Fruit fly (Drosophila melanogaster): ENCODE data around the gene Pfdn4.
A peak's percentile ranks its signal among the peaks of the same experiment; 100 is the strongest.

Gene Pfdn4

dm6 chr3L:5355074-5355790 lies 12.6 kb downstream of the Pfdn4 start, which contains the start of gene CG46456 (continued):
- TF ChIP-seq CG3032 (tag; optimal IDR thresholded peaks at IDR 0.05) (peak; percentile 93), dsx (GFP tag; optimal IDR thresholded peaks at IDR 0.05; ENCODE audit: poor library complexity, severe bottlenecking) (peak; percentile 96), achi (GFP tag; optimal IDR thresholded peaks at IDR 0.05) (peak; percentile 93), CG6276 (GFP tag; optimal IDR thresholded peaks at IDR 0.05) (peak; percentile 95), spab (GFP tag; optimal IDR thresholded peaks at IDR 0.05) (peak; percentile 91), Hr38 (GFP tag; optimal IDR thresholded peaks at IDR 0.05) (no peak), eg (GFP tag; IDR thresholded peaks at IDR 0.05) (peak; percentile 95), Hr39 (GFP tag; optimal IDR thresholded peaks at IDR 0.05) (peak; percentile 72), acj6 (GFP tag; optimal IDR thresholded peaks at IDR 0.05) (peak; percentile 94), CG10631 (GFP tag; optimal IDR thresholded peaks at IDR 0.05) (peak; percentile 89), Met (GFP tag; optimal IDR thresholded peaks at IDR 0.05) (peak; percentile 94), CG11902 (GFP tag; optimal IDR thresholded peaks at IDR 0.05) (peak; percentile 66), esn (GFP tag; optimal IDR thresholded peaks at IDR 0.05) (peak; percentile 96), Hr4 (GFP tag; optimal IDR thresholded peaks at IDR 0.05) (peak; percentile 92), CG9139 (GFP tag; optimal IDR thresholded peaks at IDR 0.05) (peak; percentile 89), Eip75B (GFP tag; optimal IDR thresholded peaks at IDR 0.05) (peak; percentile 92), topi (GFP tag; optimal IDR thresholded peaks at IDR 0.05) (peak; percentile 92), CG3919 (GFP tag; optimal IDR thresholded peaks at IDR 0.05) (peak; percentile 94), CG15336 (GFP tag; IDR thresholded peaks at IDR 0.05) (peak; percentile 98), lz (GFP tag; optimal IDR thresholded peaks at IDR 0.05) (peak; percentile 91), CG31627 (GFP tag; optimal IDR thresholded peaks at IDR 0.05) (peak; percentile 78), CG6792 (GFP tag; optimal IDR thresholded peaks at IDR 0.05) (peak; percentile 92), cyc (GFP tag; optimal IDR thresholded peaks at IDR 0.05) (peak; percentile 85), fd59A (GFP tag; optimal IDR thresholded peaks at IDR 0.05) (peak; percentile 85), Ets96B (tag; optimal IDR thresholded peaks at IDR 0.05) (peak; percentile 97), Lpt (GFP tag; optimal IDR thresholded peaks at IDR 0.05) (peak; percentile 89), net (GFP tag; optimal IDR thresholded peaks at IDR 0.05) (peak; percentile 93), dac (GFP tag; optimal IDR thresholded peaks at IDR 0.05) (peak; percentile 65)

- TF ChIP-seq Ets21C (GFP tag; optimal IDR thresholded peaks at IDR 0.05) (no peak), CG11902 (GFP tag; optimal IDR thresholded peaks at IDR 0.05) (no peak), CG31627 (GFP tag; optimal IDR thresholded peaks at IDR 0.05) (no peak), CG4318 (GFP tag; optimal IDR thresholded peaks at IDR 0.05) (no peak), net (GFP tag; optimal IDR thresholded peaks at IDR 0.05) (no peak), CG11762 (GFP tag; optimal IDR thresholded peaks at IDR 0.05; ENCODE audit: insufficient read depth) (no peak), Sox102F (GFP tag; optimal IDR thresholded peaks at IDR 0.05) (no peak), fd85E (GFP tag; optimal IDR thresholded peaks at IDR 0.05) (no peak), CG32006 (GFP tag; optimal IDR thresholded peaks at IDR 0.05) (no peak), CG8632 (GFP tag; optimal IDR thresholded peaks at IDR 0.05) (no peak), OdsH (GFP tag; optimal IDR thresholded peaks at IDR 0.05) (no peak), CG9139 (GFP tag; optimal IDR thresholded peaks at IDR 0.05) (no peak), Hr4 (GFP tag; optimal IDR thresholded peaks at IDR 0.05) (no peak), achi (GFP tag; optimal IDR thresholded peaks at IDR 0.05) (no peak), Gug (GFP tag; IDR thresholded peaks at IDR 0.05) (no peak), CG6792 (GFP tag; optimal IDR thresholded peaks at IDR 0.05) (no peak), CG8119 (GFP tag; IDR thresholded peaks at IDR 0.05) (no peak), Sox14 (GFP tag; optimal IDR thresholded peaks at IDR 0.05) (no peak), CG34406 (GFP tag; optimal IDR thresholded peaks at IDR 0.05) (no peak), Ets96B (tag; optimal IDR thresholded peaks at IDR 0.05) (no peak)
These were observed 13.3 kb downstream of the Pfdn4 start for dm6 chr3L:5354472-5354871.
